Fruit fly (Drosophila melanogaster): ENCODE results near the gene CG13607.
A peak's percentile ranks its signal among the peaks of the same experiment; 100 is the strongest.

CG13607 gene

DNA sequence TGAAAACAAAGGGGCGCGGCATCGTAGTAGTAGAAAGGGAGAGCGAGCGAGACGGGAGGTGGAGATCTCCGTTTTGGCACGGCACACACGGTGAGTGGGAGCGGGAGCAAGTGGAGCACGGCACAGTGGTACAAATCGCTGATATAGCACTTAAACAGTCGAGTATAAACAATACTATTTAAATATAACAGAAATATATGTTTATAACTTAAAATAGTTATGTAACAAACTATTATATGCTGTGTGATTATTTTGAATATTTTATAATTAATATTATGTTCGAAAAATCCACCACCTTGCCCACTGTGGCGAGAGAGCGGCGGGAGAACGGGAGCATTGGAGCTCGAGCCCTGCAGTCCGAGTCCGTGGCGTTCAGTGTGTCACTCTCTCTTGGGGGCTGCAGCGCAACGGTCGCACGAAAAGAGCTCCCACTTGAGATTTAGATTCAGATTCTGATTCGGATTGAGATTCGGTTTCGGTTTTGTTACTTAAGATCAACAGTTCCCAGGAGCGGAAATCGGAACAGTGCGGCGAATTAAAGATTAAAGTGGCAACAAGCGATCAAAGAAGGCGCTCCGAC is 25.0 kb upstream of the CG13607 start, which contains the start of gene Kal1 (continued):
- TF ChIP-seq bowl (GFP tag; IDR thresholded peaks at IDR 0.05) (peak; percentile 85), CG12104 (GFP tag; optimal IDR thresholded peaks at IDR 0.05) (peak; percentile 80), slp2 (GFP tag; optimal IDR thresholded peaks at IDR 0.05) (no peak), E2f1 (GFP tag; IDR thresholded peaks at IDR 0.05) (peak; percentile 88), Sin3A (optimal IDR thresholded peaks at IDR 0.05) (no peak), bbx (GFP tag; IDR thresholded peaks at IDR 0.05; ENCODE audit: partially characterized antibody) (no peak), pita (GFP tag; optimal IDR thresholded peaks at IDR 0.05) (no peak), CG17186 (GFP tag; optimal IDR thresholded peaks at IDR 0.05) (peak; percentile 74), gem (tag; optimal IDR thresholded peaks at IDR 0.05) (peak; percentile 96), mld (GFP tag; IDR thresholded peaks at IDR 0.05; ENCODE audit: partially characterized antibody) (no peak), chn (GFP tag; optimal IDR thresholded peaks at IDR 0.05) (peak; percentile 49), Rx (GFP tag; IDR thresholded peaks at IDR 0.05) (peak; percentile 85), ssp (GFP tag; IDR thresholded peaks at IDR 0.05) (peak; percentile 76), sens-2 (GFP tag; IDR thresholded peaks at IDR 0.05) (peak; percentile 91), GATAe (GFP tag; conservative IDR thresholded peaks at IDR 0.05) (0 out of 2 replicates have a peak, but pooled peaks have one; percentile 20), CG17359 (tag; optimal IDR thresholded peaks at IDR 0.05) (peak; percentile 96), CG10209 (GFP tag; optimal IDR thresholded peaks at IDR 0.05) (peak; percentile 91), mam (GFP tag; optimal IDR thresholded peaks at IDR 0.05) (no peak), hbn (GFP tag; IDR thresholded peaks at IDR 0.05; ENCODE audit: partially characterized antibody) (no peak), CG1647 (GFP tag; optimal IDR thresholded peaks at IDR 0.05) (no peak), CG2129 (GFP tag; IDR thresholded peaks at IDR 0.05; ENCODE audit: partially characterized antibody) (no peak), CG10565 (GFP tag; optimal IDR thresholded peaks at IDR 0.05) (peak; percentile 5), Sry-β (GFP tag; optimal IDR thresholded peaks at IDR 0.05) (peak; percentile 54), esg (GFP tag; conservative IDR thresholded peaks at IDR 0.05) (peak; percentile 86), BtbVII (GFP tag; optimal IDR thresholded peaks at IDR 0.05) (peak; percentile 90), rib (GFP tag; IDR thresholded peaks at IDR 0.05) (0 out of 2 replicates have a peak, but pooled peaks have one; percentile 44), sqz (GFP tag; optimal IDR thresholded peaks at IDR 0.05) (peak; percentile 87), hb (GFP tag; IDR thresholded peaks at IDR 0.05; ENCODE audit: partially characterized antibody) (no peak), CG12659 (GFP tag; optimal IDR thresholded peaks at IDR 0.05) (peak; percentile 92), Hr51 (GFP tag; optimal IDR thresholded peaks at IDR 0.05) (peak; percentile 17 to 96), mirr (GFP tag; optimal IDR thresholded peaks at IDR 0.05) (no peak), p53 (GFP tag; optimal IDR thresholded peaks at IDR 0.05) (no peak), CG11560 (tag; IDR thresholded peaks at IDR 0.05) (peak; percentile 72; the same call in 2 of the 3 replicates), schlank (tag; optimal IDR thresholded peaks at IDR 0.05) (peak; percentile 46), CG13424 (tag; optimal IDR thresholded peaks at IDR 0.05) (peak; percentile 95), ase (GFP tag; IDR thresholded peaks at IDR 0.05) (peak; percentile 86), Sox102F (GFP tag; optimal IDR thresholded peaks at IDR 0.05) (peak; percentile 96), crol (GFP tag; IDR thresholded peaks at IDR 0.05) (peak; percentile 69), slbo (GFP tag; IDR thresholded peaks at IDR 0.05) (peak; percentile 80), Antp (GFP tag; optimal IDR thresholded peaks at IDR 0.05) (no peak), Hsf (GFP tag; optimal IDR thresholded peaks at IDR 0.05) (peak; percentile 26), CG8924 (tag; optimal IDR thresholded peaks at IDR 0.05) (peak; percentile 95), Chrac-16 (GFP tag; optimal IDR thresholded peaks at IDR 0.05) (peak; percentile 69), CG13624 (GFP tag; optimal IDR thresholded peaks at IDR 0.05) (no peak), Atf6 (GFP tag; IDR thresholded peaks at IDR 0.05) (peak; percentile 89), Dad (GFP tag; optimal IDR thresholded peaks at IDR 0.05) (peak; percentile 7), CG32532 (GFP tag; IDR thresholded peaks at IDR 0.05) (peak; percentile 87), Dll (GFP tag; IDR thresholded peaks at IDR 0.05; ENCODE audit: partially characterized antibody) (0 out of 4 replicates have a peak, but pooled peaks have one; percentile 44), CG30431 (GFP tag; optimal IDR thresholded peaks at IDR 0.05) (peak; percentile 81)
